Fruit fly (Drosophila melanogaster): ENCODE measurements around the gene AnxB9.

DNA sequence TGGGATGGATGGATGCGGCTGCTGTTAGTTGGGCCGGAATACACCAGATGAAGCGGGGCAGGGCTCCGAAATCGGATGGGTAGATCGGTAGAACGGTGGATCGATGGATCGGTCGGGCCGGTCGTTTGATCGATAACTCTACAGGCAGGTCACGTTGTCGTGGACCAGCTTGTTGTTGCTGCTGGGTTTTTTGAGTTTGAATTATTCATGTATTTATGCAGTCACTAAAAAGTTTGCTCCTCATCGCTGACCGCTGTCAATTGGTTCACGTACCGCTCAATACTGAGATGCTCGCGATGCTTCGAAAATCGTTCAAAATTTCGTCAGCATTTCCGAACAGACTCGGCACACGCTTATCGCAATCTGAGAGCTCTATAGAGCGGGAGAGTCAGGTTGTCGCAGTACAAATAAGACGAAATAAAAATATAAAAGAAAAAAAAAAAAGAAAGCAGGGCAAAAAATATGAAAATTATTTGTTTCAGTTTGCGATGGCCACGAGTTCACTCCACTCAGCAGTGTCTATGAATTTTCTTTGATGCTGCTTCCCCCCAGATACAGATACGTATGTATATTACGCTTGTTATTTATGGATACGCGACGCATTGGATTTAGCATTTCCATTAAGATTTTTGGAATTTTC, 41.0 kb upstream of the AnxB9 start, which contains the start of gene peg:
- TF ChIP-seq psq (optimal IDR thresholded peaks at IDR 0.05) (no peak), ttk (optimal IDR thresholded peaks at IDR 0.05) (no peak)

Data from Kc167 (cell line).